Fruit fly (Drosophila melanogaster): ENCODE results near the gene Ssl1.

Gene Ssl1

DNA sequence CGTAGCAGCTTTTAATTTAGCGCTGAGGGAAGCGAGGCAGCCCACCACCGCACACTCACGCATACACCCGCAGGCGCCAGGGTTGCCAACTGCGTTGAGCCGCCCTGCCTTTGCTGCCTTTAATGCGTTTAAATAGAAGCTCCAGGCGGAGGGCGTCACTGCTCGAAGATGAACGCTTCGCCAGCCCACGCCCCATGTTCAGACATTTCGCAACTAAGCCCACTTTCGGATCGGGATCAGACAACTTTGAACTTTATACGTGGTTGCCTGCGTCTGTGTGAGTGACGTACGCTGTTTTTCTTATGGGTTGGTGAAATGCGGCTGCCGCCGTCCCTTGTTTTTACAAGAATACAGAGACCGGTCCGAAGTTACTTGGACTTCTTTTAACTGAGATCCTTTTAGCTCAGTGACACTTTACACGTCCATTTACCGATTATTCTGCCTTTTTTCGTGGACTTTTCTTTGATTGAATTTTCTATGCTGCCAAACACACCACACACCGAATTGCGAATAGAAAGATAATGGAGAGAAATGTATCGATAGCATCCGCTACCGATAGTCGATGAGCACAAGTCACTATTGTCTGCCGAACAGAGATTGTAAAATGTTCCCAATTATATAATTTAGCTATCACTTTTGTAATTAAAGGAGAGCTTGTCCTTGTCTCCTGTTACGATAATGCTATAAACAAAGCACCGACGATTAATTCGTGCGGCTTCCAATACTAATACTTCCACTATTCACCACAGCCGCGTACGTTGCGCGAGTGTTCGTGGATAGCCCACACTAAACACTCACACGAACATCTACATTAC lies 7.7 kb upstream of the Ssl1 start (continued):
- TF ChIP-seq Nf-YC (tag; optimal IDR thresholded peaks at IDR 0.05) (peak; percentile 1), Camta (GFP tag; optimal IDR thresholded peaks at IDR 0.05) (no peak), lmd (GFP tag; IDR thresholded peaks at IDR 0.05) (peak; percentile 11; the same call in 1 of the 2 replicates), dm (GFP tag; optimal IDR thresholded peaks at IDR 0.05) (no peak), abd-A (tag; optimal IDR thresholded peaks at IDR 0.05) (no peak), pan (optimal IDR thresholded peaks at IDR 0.05) (no peak), pan (GFP tag; optimal IDR thresholded peaks at IDR 0.05 in 1 of 2, IDR thresholded peaks at IDR 0.05 in 1 of 2) (peak in 1 of 2 experiments; percentile 37), CG14667 (GFP tag; IDR thresholded peaks at IDR 0.05) (no peak), Doc3 (GFP tag; IDR thresholded peaks at IDR 0.05; ENCODE audit: partially characterized antibody) (peak; percentile 30; the same call in 2 of the 3 replicates), CG10654 (GFP tag; optimal IDR thresholded peaks at IDR 0.05) (no peak), ssp (GFP tag; IDR thresholded peaks at IDR 0.05) (no peak), CG15073 (GFP tag; optimal IDR thresholded peaks at IDR 0.05) (no peak), CG10543 (GFP tag; optimal IDR thresholded peaks at IDR 0.05) (peak; percentile 62), Rfx (GFP tag; IDR thresholded peaks at IDR 0.05) (peak; percentile 66), CG6854 (GFP tag; optimal IDR thresholded peaks at IDR 0.05) (peak; percentile 34), CG2712 (tag; optimal IDR thresholded peaks at IDR 0.05) (peak; percentile 3), Ets65A (GFP tag) (peak; percentile 55), Hr3 (GFP tag; optimal IDR thresholded peaks at IDR 0.05) (no peak), CG15514 (GFP tag; optimal IDR thresholded peaks at IDR 0.05) (peak; percentile 11), Fer3 (tag; optimal IDR thresholded peaks at IDR 0.05) (no peak), CG32532 (GFP tag; IDR thresholded peaks at IDR 0.05) (peak; percentile 66), CG13287 (GFP tag; IDR thresholded peaks at IDR 0.05; ENCODE audit: partially characterized antibody) (peak; percentile 70), CG18599 (GFP tag; optimal IDR thresholded peaks at IDR 0.05) (peak; percentile 28), Side (GFP tag; optimal IDR thresholded peaks at IDR 0.05) (peak; percentile 21), CG14050 (GFP tag; IDR thresholded peaks at IDR 0.05) (no peak), CG10565 (GFP tag; optimal IDR thresholded peaks at IDR 0.05) (no peak), unpg (GFP tag; optimal IDR thresholded peaks at IDR 0.05) (no peak), oc (tag; optimal IDR thresholded peaks at IDR 0.05) (no peak), Meics (GFP tag; optimal IDR thresholded peaks at IDR 0.05) (peak; percentile 39), pfk (GFP tag; optimal IDR thresholded peaks at IDR 0.05) (no peak), lbe (GFP tag; optimal IDR thresholded peaks at IDR 0.05) (peak; percentile 13), fu2 (GFP tag; optimal IDR thresholded peaks at IDR 0.05) (no peak), HmgZ (tag; optimal IDR thresholded peaks at IDR 0.05) (peak; percentile 2), CG11456 (GFP tag; IDR thresholded peaks at IDR 0.05) (0 out of 3 replicates have a peak, but pooled peaks have one; percentile 21), Dref (GFP tag; IDR thresholded peaks at IDR 0.05) (peak; percentile 68), CG8290 (GFP tag; optimal IDR thresholded peaks at IDR 0.05) (no peak), CG8290 (tag; optimal IDR thresholded peaks at IDR 0.05) (peak in 1 of 2 experiments; percentile 51), CG16863 (GFP tag; optimal IDR thresholded peaks at IDR 0.05) (no peak), row (GFP tag; IDR thresholded peaks at IDR 0.05) (peak; percentile 60), CG34376 (GFP tag; optimal IDR thresholded peaks at IDR 0.05) (peak; percentile 29), btn (GFP tag; optimal IDR thresholded peaks at IDR 0.05) (no peak), CG10462 (GFP tag; optimal IDR thresholded peaks at IDR 0.05) (no peak), Fer2 (tag; optimal IDR thresholded peaks at IDR 0.05) (no peak), wdn (GFP tag; IDR thresholded peaks at IDR 0.05) (0 out of 2 replicates have a peak, but pooled peaks have one; percentile 12), D (optimal IDR thresholded peaks at IDR 0.05) (no peak), D (GFP tag; optimal IDR thresholded peaks at IDR 0.05) (no peak), Deaf1 (tag; optimal IDR thresholded peaks at IDR 0.05) (no peak), grau (tag; optimal IDR thresholded peaks at IDR 0.05) (peak; percentile 17), bbx (GFP tag; IDR thresholded peaks at IDR 0.05; ENCODE audit: partially characterized antibody) (peak; percentile 67), CG12769 (tag; optimal IDR thresholded peaks at IDR 0.05) (peak; percentile 11)
